Fruit fly (Drosophila melanogaster) whole organism, pupa: ENCODE data around the gene CG34355.

Source experiments
- CG10348 ChIP-seq: fragments of 200-800 bp; sonication (Bioruptor generic); IDR thresholded peaks from 2 replicates; pipeline ENCODE4 v1.3.6; 2022; ENCODE audit warnings: missing biosample characterization, missing genetic modification characterization
- CG12605 ChIP-seq: fragments of 200-800 bp; sonication (Bioruptor generic); IDR thresholded peaks from 2 replicates; pipeline ENCODE4 v1.3.6; 2022; ENCODE audit warnings: missing biosample characterization, missing genetic modification characterization
- CG13204 ChIP-seq: fragments of 200-800 bp; sonication (Bioruptor generic); optimal IDR thresholded peaks from 2 replicates; lab custom pipeline; 2018; ENCODE audit warnings: missing biosample characterization, mild to moderate bottlenecking, missing genetic modification characterization, moderate library complexity
- CG14655 ChIP-seq: fragments of 200-800 bp; sonication (Bioruptor generic); optimal IDR thresholded peaks from 3 replicates; lab custom pipeline; 2017; ENCODE audit warnings: mild to moderate bottlenecking, missing biosample characterization, missing genetic modification reagents, missing genetic modification characterization
- CG15710 ChIP-seq: fragments of 200-800 bp; sonication (Bioruptor generic); optimal IDR thresholded peaks from 2 replicates; lab custom pipeline; 2018; ENCODE audit warnings: missing biosample characterization, mild to moderate bottlenecking, missing genetic modification characterization, moderate library complexity
- CG17806 ChIP-seq: fragments of 200-800 bp; sonication (Bioruptor generic); optimal IDR thresholded peaks from 2 replicates; lab custom pipeline; 2018; ENCODE audit warnings: missing biosample characterization, mild to moderate bottlenecking, missing genetic modification characterization, moderate library complexity
- CG32121 ChIP-seq: fragments of 200-800 bp; sonication (Bioruptor generic); IDR thresholded peaks from 2 replicates; pipeline ENCODE4 v1.3.6; 2022; ENCODE audit warnings: missing biosample characterization, missing genetic modification characterization
- CG34367 ChIP-seq: fragments of 200-800 bp; sonication (Bioruptor generic); optimal IDR thresholded peaks from 2 replicates; lab custom pipeline; 2018; ENCODE audit warnings: missing biosample characterization, mild to moderate bottlenecking, missing genetic modification characterization
- CG4496 ChIP-seq: fragments of 200-800 bp; sonication (Bioruptor generic); IDR thresholded peaks from 3 replicates; pipeline ENCODE4 v1.3.6; 2022; ENCODE audit warnings: missing biosample characterization, missing genetic modification characterization
- CG8159 ChIP-seq: fragments of 200-800 bp; sonication (Bioruptor generic); optimal IDR thresholded peaks from 3 replicates; lab custom pipeline; 2018; ENCODE audit warnings: missing biosample characterization, mild to moderate bottlenecking, missing genetic modification characterization, moderate library complexity
- CG8301 ChIP-seq: fragments of 200-800 bp; sonication (Bioruptor generic); optimal IDR thresholded peaks from 2 replicates; lab custom pipeline; 2018; ENCODE audit warnings: missing biosample characterization, mild to moderate bottlenecking, missing genetic modification characterization
- CG9948 ChIP-seq: fragments of 200-800 bp; sonication (Bioruptor generic); optimal IDR thresholded peaks from 2 replicates; lab custom pipeline; 2018; ENCODE audit warnings: missing biosample characterization, mild to moderate bottlenecking, missing genetic modification characterization, moderate library complexity
- D1 ChIP-seq: fragments of 200-800 bp; sonication (Bioruptor generic); optimal IDR thresholded peaks from 2 replicates; lab custom pipeline; 2018; ENCODE audit warnings: missing biosample characterization, mild to moderate bottlenecking, missing genetic modification characterization, moderate library complexity
- EcR ChIP-seq: fragments of 200-800 bp; sonication (Bioruptor generic); optimal IDR thresholded peaks from 3 replicates; lab custom pipeline; 2019; ENCODE audit warnings: missing biosample characterization, missing genetic modification characterization, mild to moderate bottlenecking, moderate library complexity, missing genetic modification reagents
- Ets98B ChIP-seq: fragments of 200-800 bp; sonication (Bioruptor generic); IDR thresholded peaks from 2 replicates; pipeline ENCODE4 v1.3.6; 2022; ENCODE audit warnings: missing biosample characterization, missing genetic modification characterization
- Pif1A ChIP-seq: fragments of 200-800 bp; sonication (Bioruptor generic); optimal IDR thresholded peaks from 3 replicates; lab custom pipeline; 2016; ENCODE audit warnings: missing biosample characterization, missing genetic modification characterization
- Pif1B ChIP-seq: fragments of 200-800 bp; sonication (Bioruptor generic); optimal IDR thresholded peaks from 3 replicates; lab custom pipeline; 2016; ENCODE audit warnings: missing biosample characterization, missing genetic modification characterization
- Snoo ChIP-seq: fragments of 200-800 bp; sonication (Bioruptor generic); optimal IDR thresholded peaks from 3 replicates; lab custom pipeline; 2017; ENCODE audit warnings: missing biosample characterization, mild to moderate bottlenecking, missing genetic modification characterization, inconsistent platforms
- fd96Ca ChIP-seq: fragments of 200-800 bp; sonication (Bioruptor generic); IDR thresholded peaks from 3 replicates; pipeline ENCODE4 v1.3.6; 2022; ENCODE audit warnings: missing biosample characterization, missing genetic modification characterization
- gl ChIP-seq: fragments of 200-800 bp; sonication (Bioruptor generic); optimal IDR thresholded peaks from 2 replicates; lab custom pipeline; 2018; ENCODE audit warnings: missing biosample characterization, mild to moderate bottlenecking, missing genetic modification characterization
- rn ChIP-seq: fragments of 200-800 bp; sonication (Bioruptor generic); IDR thresholded peaks from 2 replicates; pipeline ENCODE4 v1.3.6; 2022; ENCODE audit warnings: missing biosample characterization, missing genetic modification characterization

Gene CG34355

dm6 chr3R:23876699-23877098 is 73.0 kb downstream of the CG34355 start:
- no peak for TF ChIP-seq CG13204 (GFP tag; lab: Kevin White, UChicago)
- TF ChIP-seq gl = no peak
- no peak for TF ChIP-seq CG17806 (tag; lab: Kevin White, UChicago)
- TF ChIP-seq CG8301 (tag; lab: Kevin White, UChicago) = no peak
- no peak for TF ChIP-seq CG8159
- no peak for TF ChIP-seq fd96Ca (GFP tag; lab: Robert Waterston, UW)
- no peak for TF ChIP-seq CG32121 (GFP tag; lab: Robert Waterston, UW)
- no peak for TF ChIP-seq CG12605 (GFP tag; lab: Robert Waterston, UW)
- no peak for TF ChIP-seq EcR (GFP tag; lab: Kevin White, UChicago)

dm6 chr3R:23877606-23878317 is 74.1 kb downstream of the CG34355 start:
- TF ChIP-seq EcR (GFP tag; lab: Kevin White, UChicago) (peak; percentile 98), rn (no peak), Pif1A (GFP tag; lab: Kevin White, UChicago) (no peak), Ets98B (GFP tag; lab: Robert Waterston, UW) (peak; percentile 22; the same call in 1 of the 2 replicates), CG13204 (GFP tag; lab: Kevin White, UChicago) (peak; percentile 87), Snoo (tag; lab: Kevin White, UChicago) (peak; percentile 24), CG14655 (no peak), CG32121 (GFP tag; lab: Robert Waterston, UW) (no peak)

- TF ChIP-seq rn (no peak), CG9948 (tag; lab: Kevin White, UChicago) (peak; percentile 70), CG32121 (GFP tag; lab: Robert Waterston, UW) (no peak), fd96Ca (GFP tag; lab: Robert Waterston, UW) (0 out of 3 replicates have a peak, but pooled peaks have one; percentile 14), Pif1B (no peak), CG8301 (tag; lab: Kevin White, UChicago) (peak; percentile 80), gl (no peak), Pif1A (GFP tag; lab: Kevin White, UChicago) (peak; percentile 41), D1 (tag; lab: Kevin White, UChicago) (peak; percentile 57), CG15710 (tag; lab: Kevin White, UChicago) (peak; percentile 73), CG13204 (GFP tag; lab: Kevin White, UChicago) (no peak), Ets98B (GFP tag; lab: Robert Waterston, UW) (no peak), CG17806 (tag; lab: Kevin White, UChicago) (peak; percentile 69), CG34367 (tag; lab: Kevin White, UChicago) (peak; percentile 52), CG12605 (GFP tag; lab: Robert Waterston, UW) (no peak), EcR (GFP tag; lab: Kevin White, UChicago) (no peak), CG8159 (peak; percentile 80), CG4496 (GFP tag; lab: Robert Waterston, UW) (no peak), CG10348 (GFP tag; lab: Robert Waterston, UW) (no peak), CG14655 (peak; percentile 81), Snoo (tag; lab: Kevin White, UChicago) (no peak)
Measured at dm6 chr3R:23878318-23878799, 74.7 kb downstream of the CG34355 start.

dm6 chr3R:23880280-23880679 is 76.6 kb downstream of the CG34355 start:
- TF ChIP-seq CG4496 (GFP tag; lab: Robert Waterston, UW) = no peak
- no peak for TF ChIP-seq CG8159
- no peak for TF ChIP-seq CG34367 (tag; lab: Kevin White, UChicago)

- TF ChIP-seq Pif1A (GFP tag; lab: Kevin White, UChicago) (no peak), EcR (GFP tag; lab: Kevin White, UChicago) (peak; percentile 67)
Measured at dm6 chr3R:23884088-23884727, 80.5 kb downstream of the CG34355 start.

- TF ChIP-seq CG4496 (GFP tag; lab: Robert Waterston, UW) = no peak
- TF ChIP-seq CG9948 (tag; lab: Kevin White, UChicago) = no peak
- TF ChIP-seq Pif1B = no peak
- TF ChIP-seq CG15710 (tag; lab: Kevin White, UChicago) = no peak
- no peak for TF ChIP-seq CG10348 (GFP tag; lab: Robert Waterston, UW)
Measured at dm6 chr3R:23885182-23885581, 81.5 kb downstream of the CG34355 start.

dm6 chr3R:23885660-23886059 is 82.0 kb downstream of the CG34355 start:
- no peak for TF ChIP-seq Pif1A (GFP tag; lab: Kevin White, UChicago)
- TF ChIP-seq CG34367 (tag; lab: Kevin White, UChicago) = no peak
- no peak for TF ChIP-seq CG12605 (GFP tag; lab: Robert Waterston, UW)
- no peak for TF ChIP-seq Pif1B
- TF ChIP-seq CG13204 (GFP tag; lab: Kevin White, UChicago) = no peak
- no peak for TF ChIP-seq Ets98B (GFP tag; lab: Robert Waterston, UW)
- no peak for TF ChIP-seq rn
- TF ChIP-seq D1 (tag; lab: Kevin White, UChicago) = no peak
- no peak for TF ChIP-seq CG14655
- no peak for TF ChIP-seq CG9948 (tag; lab: Kevin White, UChicago)
- no peak for TF ChIP-seq EcR (GFP tag; lab: Kevin White, UChicago)
- no peak for TF ChIP-seq CG10348 (GFP tag; lab: Robert Waterston, UW)
- TF ChIP-seq gl = no peak
- TF ChIP-seq fd96Ca (GFP tag; lab: Robert Waterston, UW) = no peak
- no peak for TF ChIP-seq CG32121 (GFP tag; lab: Robert Waterston, UW)
- TF ChIP-seq CG8159 = no peak
- TF ChIP-seq CG17806 (tag; lab: Kevin White, UChicago) = no peak
- no peak for TF ChIP-seq CG8301 (tag; lab: Kevin White, UChicago)
- no peak for TF ChIP-seq Snoo (tag; lab: Kevin White, UChicago)
